Fruit fly (Drosophila melanogaster): ENCODE data around the gene CG15042.

The CG15042 gene

DNA sequence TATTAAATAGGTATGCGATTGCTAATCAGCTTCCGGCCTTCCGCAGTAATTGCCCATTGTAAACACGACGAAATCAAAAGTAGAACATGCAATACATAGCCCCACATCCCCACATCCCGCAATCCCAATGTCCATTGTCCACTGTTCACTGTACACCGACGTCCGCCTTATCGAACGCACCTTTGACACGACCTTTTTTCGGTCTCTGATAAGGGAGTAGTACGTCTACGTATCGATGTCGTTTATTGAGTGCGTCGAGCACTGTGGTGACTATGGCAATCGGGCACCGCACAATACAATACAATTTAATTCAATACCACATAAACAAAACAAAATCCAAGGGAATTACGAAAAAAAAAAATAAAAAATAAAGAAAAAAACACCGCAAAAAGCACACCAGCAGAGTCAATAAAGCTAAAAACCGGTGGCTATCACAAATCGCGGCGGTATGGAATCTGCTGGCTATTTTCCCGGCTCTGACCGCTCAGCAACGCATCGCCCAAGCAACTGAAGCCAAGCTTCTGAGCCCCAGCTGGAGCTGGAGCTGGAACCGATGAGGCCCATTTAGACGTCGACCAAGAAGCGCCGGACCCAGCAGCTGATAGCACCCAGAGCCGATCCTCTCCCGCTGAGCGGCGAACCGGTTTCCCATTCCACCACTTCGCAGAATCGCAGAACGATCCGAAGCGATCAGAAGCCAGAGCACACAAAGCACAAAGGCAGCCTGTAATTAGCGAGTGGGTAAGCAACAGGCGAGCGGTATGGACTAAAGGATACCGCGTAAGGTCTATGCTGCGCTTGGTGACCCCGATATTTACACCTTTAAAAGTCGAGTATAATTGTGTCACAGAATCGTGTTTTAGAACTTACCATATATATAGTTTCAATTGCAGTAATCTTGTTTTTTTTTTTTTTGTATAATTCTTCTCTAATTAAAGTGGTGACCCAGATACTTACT lies 44.5 kb downstream of the CG15042 start, which contains the start of gene Hayan (continued):
- TF ChIP-seq dpn (GFP tag; optimal IDR thresholded peaks at IDR 0.05) (no peak), Med (GFP tag) (peak; percentile 44), CG2202 (tag; optimal IDR thresholded peaks at IDR 0.05) (no peak), Aef1 (GFP tag; IDR thresholded peaks at IDR 0.05) (no peak)

DNA sequence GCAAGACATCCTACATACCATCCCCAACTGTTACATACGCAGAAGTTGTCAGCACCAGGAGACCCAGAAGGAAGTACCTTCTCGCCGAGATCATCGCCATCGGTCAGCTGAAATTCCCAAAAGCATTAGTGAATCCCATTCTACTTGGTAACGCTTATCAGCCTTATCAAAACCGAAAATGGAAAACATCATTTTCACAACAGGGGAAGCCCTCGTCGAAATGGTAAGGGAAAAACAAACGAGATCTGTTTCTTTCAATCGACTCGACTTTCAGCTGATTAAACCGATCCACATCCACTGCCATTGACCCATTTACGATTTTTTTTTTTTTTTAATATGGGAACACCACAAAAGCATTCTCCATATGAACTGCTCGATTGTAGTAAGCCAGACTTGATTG lies 45.5 kb downstream of the CG15042 start:
- TF ChIP-seq Meics (GFP tag; optimal IDR thresholded peaks at IDR 0.05) (no peak), cwo (GFP tag; optimal IDR thresholded peaks at IDR 0.05) (no peak), CG6254 (GFP tag; optimal IDR thresholded peaks at IDR 0.05) (no peak), twi (tag; optimal IDR thresholded peaks at IDR 0.05) (no peak), tgo (GFP tag; IDR thresholded peaks at IDR 0.05) (no peak), otp (GFP tag; IDR thresholded peaks at IDR 0.05) (no peak), Dbx (GFP tag; IDR thresholded peaks at IDR 0.05) (no peak), CG17568 (GFP tag; optimal IDR thresholded peaks at IDR 0.05) (no peak), lola (GFP tag; optimal IDR thresholded peaks at IDR 0.05) (no peak), tx (GFP tag; optimal IDR thresholded peaks at IDR 0.05) (no peak), Hey (tag; optimal IDR thresholded peaks at IDR 0.05) (no peak), BtbVII (GFP tag; optimal IDR thresholded peaks at IDR 0.05) (no peak), CG16813 (GFP tag; IDR thresholded peaks at IDR 0.05; ENCODE audit: partially characterized antibody) (no peak), CG2199 (GFP tag; IDR thresholded peaks at IDR 0.05) (no peak), CG15269 (tag; optimal IDR thresholded peaks at IDR 0.05) (no peak)

- TF ChIP-seq pzg (GFP tag; optimal IDR thresholded peaks at IDR 0.05), result peak; percentile 41
- TF ChIP-seq CG3847 (GFP tag; IDR thresholded peaks at IDR 0.05), result peak; percentile 25; the same call in 1 of the 2 replicates
- peak; percentile 33; the same call in 1 of the 3 replicates for TF ChIP-seq dysf (GFP tag; IDR thresholded peaks at IDR 0.05)
- peak; percentile 96 for TF ChIP-seq D19B (GFP tag; optimal IDR thresholded peaks at IDR 0.05)
- TF ChIP-seq CG10267 (tag; optimal IDR thresholded peaks at IDR 0.05), result peak; percentile 5
- no peak for TF ChIP-seq prd (optimal IDR thresholded peaks at IDR 0.05)
- peak; percentile 17; the same call in 1 of the 3 replicates for TF ChIP-seq prd (GFP tag; IDR thresholded peaks at IDR 0.05)
- TF ChIP-seq ftz-f1 (GFP tag; optimal IDR thresholded peaks at IDR 0.05), result no peak
- 0 out of 3 replicates have a peak, but pooled peaks have one; percentile 7 for TF ChIP-seq Dbx (GFP tag; IDR thresholded peaks at IDR 0.05)
- TF ChIP-seq unpg (GFP tag; optimal IDR thresholded peaks at IDR 0.05), result peak; percentile 1
- peak in 1 of 2 experiments; percentile 78 for TF ChIP-seq crp (GFP tag; optimal IDR thresholded peaks at IDR 0.05)
- TF ChIP-seq Hr78 (GFP tag; optimal IDR thresholded peaks at IDR 0.05), result peak in 1 of 2 experiments; percentile 14
- peak; percentile 45; the same call in 1 of the 2 replicates for TF ChIP-seq CG13287 (GFP tag; IDR thresholded peaks at IDR 0.05; ENCODE audit: partially characterized antibody)
- peak; percentile 56 for TF ChIP-seq vvl (GFP tag; IDR thresholded peaks at IDR 0.05)
- no peak for TF ChIP-seq sug (tag; optimal IDR thresholded peaks at IDR 0.05)
- TF ChIP-seq phol (tag; optimal IDR thresholded peaks at IDR 0.05), result no peak
- no peak for TF ChIP-seq Gsc (GFP tag; IDR thresholded peaks at IDR 0.05)
- TF ChIP-seq ind (GFP tag; optimal IDR thresholded peaks at IDR 0.05), result peak; percentile 16
- TF ChIP-seq Dp (GFP tag; optimal IDR thresholded peaks at IDR 0.05), result peak; percentile 6
- peak; percentile 17; the same call in 1 of the 2 replicates for TF ChIP-seq Rfx (GFP tag; IDR thresholded peaks at IDR 0.05)
- peak in 1 of 2 experiments; percentile 9 for TF ChIP-seq bsh (GFP tag; optimal IDR thresholded peaks at IDR 0.05)
- peak; percentile 51 for TF ChIP-seq Fer1 (GFP tag; optimal IDR thresholded peaks at IDR 0.05)
- TF ChIP-seq CG10462 (GFP tag; optimal IDR thresholded peaks at IDR 0.05), result no peak
- TF ChIP-seq Hr51 (GFP tag; optimal IDR thresholded peaks at IDR 0.05), result peak in 1 of 2 experiments; percentile 17
- no peak for TF ChIP-seq pfk (GFP tag; optimal IDR thresholded peaks at IDR 0.05)
Measured at dm6 chrX:18479307-18480134, 48.5 kb downstream of the CG15042 start, which contains the start of gene CG32547. CG32547 (minus strand) TSS chrX:18479487.
